Worm (Caenorhabditis elegans) whole organism, mixed stage, embryonic: ENCODE results near the gene mob-3.

Source experiments
- bed-3 ChIP-seq: fragments of 200-800 bp; sonication (Bioruptor generic); optimal IDR thresholded peaks from 3 replicates; lab custom pipeline; 2018; ENCODE audit warnings: mild to moderate bottlenecking, missing genetic modification characterization, moderate library complexity, missing compliant biosample characterization
- elt-1 ChIP-seq: sonication (generic microtip); optimal IDR thresholded peaks from 2 replicates; lab custom pipeline; 2017; ENCODE audit warnings: missing genetic modification characterization, mild to moderate bottlenecking, missing compliant biosample characterization, antibody characterized with exemption, moderate library complexity, borderline replicate concordance; ENCODE audit not compliant: insufficient read depth
- elt-3 ChIP-seq: fragments of 150-350 bp; optimal IDR thresholded peaks from 2 replicates; lab custom pipeline; 2014; ENCODE audit warnings: missing biosample characterization, missing genetic modification characterization
- lsy-2 ChIP-seq: fragments of 150-350 bp; optimal IDR thresholded peaks from 2 replicates; lab custom pipeline; 2014; ENCODE audit warnings: missing biosample characterization, missing genetic modification characterization
- mab-5 ChIP-seq: fragments of 150-350 bp; optimal IDR thresholded peaks from 2 replicates; lab custom pipeline; 2014; ENCODE audit warnings: missing biosample characterization, missing genetic modification characterization
- nhr-237 ChIP-seq: fragments of 150-350 bp; optimal IDR thresholded peaks from 2 replicates; lab custom pipeline; 2014; ENCODE audit warnings: missing biosample characterization, missing genetic modification characterization
- pha-4 ChIP-seq: fragments of 150-350 bp; optimal IDR thresholded peaks from 2 replicates; lab custom pipeline; 2018; ENCODE audit warnings: missing biosample characterization, missing genetic modification reagents, missing genetic modification characterization
- unc-62 ChIP-seq: fragments of 150-350 bp; optimal IDR thresholded peaks from 2 replicates; lab custom pipeline; 2014; ENCODE audit warnings: missing biosample characterization, missing genetic modification reagents, missing genetic modification characterization
- zip-8 ChIP-seq: fragments of 150-350 bp; optimal IDR thresholded peaks from 2 replicates; lab custom pipeline; 2014; ENCODE audit warnings: missing biosample characterization, missing genetic modification characterization

DNA sequence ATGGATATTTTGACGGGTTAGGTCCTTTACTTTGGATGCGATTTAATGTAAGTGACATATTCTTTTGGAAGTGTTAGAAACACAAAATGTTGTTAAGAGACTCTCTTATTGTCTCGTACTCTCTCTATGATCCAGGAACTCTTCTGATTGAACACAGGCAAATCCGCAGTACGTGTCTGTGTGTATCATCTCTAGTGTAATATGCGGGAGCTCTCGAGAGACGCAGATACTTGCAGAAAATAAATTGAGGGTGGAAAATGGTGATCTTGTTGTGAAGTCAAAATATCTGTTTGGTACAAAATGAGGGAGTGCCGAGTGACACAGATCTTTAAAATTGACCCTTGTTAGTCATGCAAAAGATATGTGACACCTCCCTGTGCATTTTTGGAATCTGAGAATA is 17.9 kb upstream of the mob-3 start:
- TF ChIP-seq mab-5: no peak
- no peak for TF ChIP-seq nhr-237 (tag; lab: Kevin White, UChicago)
- TF ChIP-seq pha-4: no peak
- TF ChIP-seq bed-3: no peak
- peak; percentile 6 for TF ChIP-seq unc-62
- no peak for TF ChIP-seq elt-1 (tag; lab: Kevin White, UChicago)
- no peak for TF ChIP-seq elt-3 (tag; lab: Kevin White, UChicago)
- no peak for TF ChIP-seq lsy-2
- TF ChIP-seq zip-8: no peak
